Fruit fly (Drosophila melanogaster): ENCODE data around the gene CG14963.
A peak's percentile ranks its signal among the peaks of the same experiment; 100 is the strongest.

Gene CG14963

DNA sequence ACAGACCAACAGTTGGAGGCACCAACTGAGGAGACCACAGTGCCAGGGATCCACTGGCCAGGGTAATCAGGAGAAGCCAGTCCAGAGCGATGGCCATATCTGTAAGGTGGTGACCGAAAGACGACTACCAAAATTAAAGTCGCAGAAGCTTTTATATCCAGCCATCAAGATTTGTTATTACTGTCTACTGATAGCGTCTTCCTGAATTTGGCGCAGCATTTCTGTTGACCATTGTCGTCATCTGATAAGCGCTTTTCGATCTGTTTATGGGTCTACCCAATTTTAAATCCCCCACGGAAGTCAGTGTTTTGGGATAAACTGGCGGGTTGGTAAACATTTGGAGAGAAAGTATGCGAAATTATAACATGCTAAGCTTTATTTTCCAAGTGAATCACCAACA is at the start of gene CG14963:
TSS of gene CG14963 (minus strand) at position 101 of the 400 bp plus-strand sequence.
- TF ChIP-seq CG8478 (optimal IDR thresholded peaks at IDR 0.05) (no peak), CTCF (optimal IDR thresholded peaks at IDR 0.05) (no peak)

DNA sequence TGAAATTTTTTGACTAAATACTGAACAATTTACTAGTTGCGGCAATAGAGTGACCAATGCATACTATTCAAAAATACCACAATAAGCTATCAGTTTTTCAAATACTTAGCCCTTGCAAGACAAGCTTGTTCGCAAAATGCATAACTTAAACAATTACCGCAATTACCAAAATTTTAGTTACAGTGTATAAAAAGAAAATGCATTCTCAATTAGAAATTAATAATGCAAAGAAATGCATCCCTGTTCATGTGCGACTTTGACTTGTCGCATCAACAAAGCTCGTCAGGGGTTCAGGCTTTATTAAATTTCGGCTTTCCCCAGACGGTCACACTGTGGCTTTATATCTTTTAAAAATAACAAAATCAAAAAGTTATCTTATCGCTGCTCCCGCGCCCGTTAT is 46.5 kb upstream of the CG14963 start, which contains the start of the genes hob and nSMase:
TSS of gene hob (minus strand) at position 62 of the 400 bp plus-strand sequence.
TSS of gene nSMase (plus strand) at position 298 of the 400 bp plus-strand sequence.
- TF ChIP-seq CG8478 (optimal IDR thresholded peaks at IDR 0.05), result no peak
- TF ChIP-seq CTCF (optimal IDR thresholded peaks at IDR 0.05), result no peak

DNA sequence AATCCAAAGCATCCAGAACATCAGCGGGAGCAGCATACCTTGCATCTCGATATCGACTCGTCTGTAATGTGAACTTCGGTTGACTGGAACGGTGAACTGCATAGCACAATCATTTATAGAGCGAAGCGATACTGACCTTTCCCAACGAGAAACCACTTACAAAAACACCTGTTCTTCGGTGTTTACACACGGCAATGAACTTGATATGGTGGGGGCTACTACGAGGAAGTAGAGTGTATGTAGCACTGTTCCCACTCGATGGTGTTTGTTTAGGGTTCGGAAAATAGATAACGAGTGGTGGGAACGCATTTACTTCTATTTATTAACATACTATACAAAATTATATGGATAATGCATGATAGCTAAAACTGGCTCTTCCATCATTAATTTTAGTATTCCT is 36.5 kb upstream of the CG14963 start, which contains the start of the genes CG32269 and CG32270:
TSS of gene CG32269 (minus strand) at position 91 of the 400 bp plus-strand sequence.
TSS of gene CG32270 (minus strand) at position 91 of the 400 bp plus-strand sequence.
- no peak for TF ChIP-seq CG8478 (optimal IDR thresholded peaks at IDR 0.05)
- no peak for TF ChIP-seq CTCF (optimal IDR thresholded peaks at IDR 0.05)

dm6 chr3L:3206263-3206662 is 33.9 kb upstream of the CG14963 start, which contains the start of gene CG33160:
CG33160 (minus strand) TSS chr3L:3206363.
- TF ChIP-seq CG8478 (optimal IDR thresholded peaks at IDR 0.05) (no peak), CTCF (optimal IDR thresholded peaks at IDR 0.05) (no peak)

- no peak for TF ChIP-seq CTCF (optimal IDR thresholded peaks at IDR 0.05)
- no peak for TF ChIP-seq CG8478 (optimal IDR thresholded peaks at IDR 0.05)
These were observed 33.0 kb upstream of the CG14963 start, which contains the start of gene CG32277 for dm6 chr3L:3205349-3205748. CG32277 (minus strand) TSS chr3L:3205449.

DNA sequence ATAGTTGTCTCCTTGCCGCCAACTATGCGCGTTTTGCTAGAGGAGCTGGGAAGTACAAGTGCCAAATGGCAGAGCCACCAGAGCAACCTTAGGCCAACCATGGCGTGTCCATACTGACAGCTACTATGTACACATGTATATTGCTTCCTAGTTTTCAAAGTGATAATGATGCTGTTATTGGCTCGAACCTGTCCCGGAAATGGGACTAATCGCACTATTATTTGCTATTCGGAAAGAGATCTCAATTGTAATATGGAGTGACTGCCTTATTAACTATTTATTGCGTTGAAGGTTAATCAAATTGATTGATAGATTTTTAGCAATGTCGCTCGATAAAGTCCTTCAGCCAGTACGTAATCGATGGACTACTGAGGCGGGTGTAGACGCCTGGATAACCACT is 32.0 kb upstream of the CG14963 start, which contains the start of gene CG33159:
TSS of gene CG33159 (minus strand) at position 101 of the 400 bp plus-strand sequence.
- TF ChIP-seq CTCF (optimal IDR thresholded peaks at IDR 0.05) (no peak), CG8478 (optimal IDR thresholded peaks at IDR 0.05) (no peak)

dm6 chr3L:3203062-3203461 is 30.7 kb upstream of the CG14963 start, which contains the start of gene CG32271:
CG32271 (minus strand) TSS chr3L:3203162.
- TF ChIP-seq CG8478 (optimal IDR thresholded peaks at IDR 0.05) (no peak), CTCF (optimal IDR thresholded peaks at IDR 0.05) (no peak)

DNA sequence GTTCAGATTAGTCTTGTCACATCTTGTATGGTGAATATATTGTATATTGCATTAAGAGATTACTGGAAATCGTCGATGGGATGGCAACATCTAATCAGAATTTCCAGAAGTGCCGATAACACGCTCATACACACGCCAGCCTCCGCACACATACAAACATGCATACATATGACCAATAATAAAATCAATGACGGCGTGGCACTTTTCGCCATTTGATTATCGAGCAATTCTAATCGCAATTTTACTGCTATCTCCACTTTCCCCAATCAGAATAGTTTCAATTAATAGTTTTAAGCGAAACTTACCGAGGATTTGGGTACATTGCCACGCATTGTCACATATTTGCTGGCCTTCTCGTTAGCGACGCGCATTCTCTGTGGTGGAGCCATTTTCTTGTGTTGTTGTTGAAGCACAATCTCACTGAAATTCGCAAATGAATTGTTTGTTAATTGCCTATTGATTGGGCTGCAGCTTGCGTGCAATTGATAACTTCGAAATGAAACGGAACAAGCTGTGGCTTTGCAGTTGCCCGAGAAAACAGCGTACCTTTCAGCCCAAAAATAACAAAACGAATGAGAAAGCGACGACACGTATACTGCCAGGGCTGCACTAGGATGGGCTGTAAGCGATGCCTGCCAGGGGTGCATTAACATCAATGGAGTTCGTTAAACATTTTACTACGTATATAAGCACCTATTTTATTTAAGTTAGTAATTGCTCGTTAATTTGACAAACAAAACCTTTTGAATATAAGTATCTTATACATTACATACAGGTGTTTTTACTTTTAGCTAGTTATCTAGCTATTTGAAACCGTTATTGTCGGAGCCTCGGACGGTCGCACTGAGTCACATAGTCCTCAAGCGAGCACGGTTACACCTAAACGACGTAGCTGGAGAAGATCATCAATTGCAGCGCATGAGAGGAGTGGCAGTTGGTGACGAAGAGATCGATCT is 26.4 kb upstream of the CG14963 start, which contains the start of the genes CG32276 and gry:
TSS of gene CG32276 (minus strand) at position 601 of the 956 bp plus-strand sequence.
TSS of gene gry (plus strand) at position 644 of the 956 bp plus-strand sequence.
- TF ChIP-seq CG8478 (optimal IDR thresholded peaks at IDR 0.05), result no peak
- no peak for TF ChIP-seq CTCF (optimal IDR thresholded peaks at IDR 0.05)

- TF ChIP-seq CTCF (optimal IDR thresholded peaks at IDR 0.05) (peak in 1 of 2 experiments; percentile 39), CG8478 (optimal IDR thresholded peaks at IDR 0.05) (no peak)
These were observed 25.1 kb upstream of the CG14963 start, which contains the start of gene CG14966 for dm6 chr3L:3197464-3197863. CG14966 (minus strand) TSS chr3L:3197631.

DNA sequence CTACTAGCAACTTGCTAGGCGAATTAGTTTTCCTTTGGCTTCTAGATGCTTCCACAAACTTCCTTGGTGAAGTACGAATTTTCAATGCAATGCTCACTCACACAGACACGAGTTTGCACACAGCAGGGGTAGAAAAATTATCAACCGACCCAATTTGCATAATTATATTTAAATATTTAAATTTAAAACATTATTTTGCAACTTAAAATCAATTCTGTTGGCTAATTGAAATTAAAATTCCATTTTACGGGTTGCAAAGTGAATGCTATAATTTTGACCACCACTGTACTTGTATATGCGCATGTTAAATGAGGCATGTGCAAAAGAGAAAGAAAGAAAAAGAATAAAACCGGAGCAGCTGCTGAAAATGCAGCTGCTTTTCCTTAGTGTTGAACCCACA is 21.7 kb upstream of the CG14963 start:
- TF ChIP-seq CG8478 (optimal IDR thresholded peaks at IDR 0.05) (no peak), CTCF (optimal IDR thresholded peaks at IDR 0.05) (no peak)

dm6 chr3L:3192912-3193311 is 20.6 kb upstream of the CG14963 start, which contains the start of gene Hsp83:
Hsp83 (plus strand) TSS chr3L:3192969.
- TF ChIP-seq CTCF (optimal IDR thresholded peaks at IDR 0.05) (no peak), CG8478 (optimal IDR thresholded peaks at IDR 0.05) (no peak)

dm6 chr3L:3192333-3192894 is 20.1 kb upstream of the CG14963 start, which contains the start of gene CG14965:
CG14965 (minus strand) TSS chr3L:3192491.
- no peak for TF ChIP-seq CTCF (optimal IDR thresholded peaks at IDR 0.05)
- TF ChIP-seq CG8478 (optimal IDR thresholded peaks at IDR 0.05), result no peak

- TF ChIP-seq CG8478 (optimal IDR thresholded peaks at IDR 0.05) (no peak), CTCF (optimal IDR thresholded peaks at IDR 0.05) (no peak)
These were observed 17.3 kb upstream of the CG14963 start, which contains the start of the genes CG42525 and CG14958 for dm6 chr3L:3189647-3190046. CG42525 (minus strand) TSS chr3L:3189747. CG14958 (plus strand) TSS chr3L:3189978.

- TF ChIP-seq CTCF (optimal IDR thresholded peaks at IDR 0.05) (no peak), CG8478 (optimal IDR thresholded peaks at IDR 0.05) (no peak)
These were observed 14.9 kb upstream of the CG14963 start, which contains the start of gene CG14957 for dm6 chr3L:3187263-3187662. CG14957 (plus strand) TSS chr3L:3187563.

dm6 chr3L:3186364-3186763 is 14.0 kb upstream of the CG14963 start, which contains the start of gene CG32284:
CG32284 (plus strand) TSS chr3L:3186664.
- TF ChIP-seq CTCF (optimal IDR thresholded peaks at IDR 0.05) (no peak), CG8478 (optimal IDR thresholded peaks at IDR 0.05) (no peak)

Measured in S2 (cell line).